Fruit fly (Drosophila melanogaster) whole organism, adult: ENCODE data around the gene CycG.

Experiments
- CG12768 ChIP-seq: fragments of 200-800 bp; sonication (Bioruptor generic); optimal IDR thresholded peaks from 2 replicates; lab custom pipeline; 2017; ENCODE audit warnings: missing biosample characterization, missing genetic modification characterization, mild to moderate bottlenecking, moderate library complexity, missing genetic modification reagents
- bab1 ChIP-seq: fragments of 200-800 bp; sonication (Bioruptor generic); optimal IDR thresholded peaks from 3 replicates; lab custom pipeline; 2019; ENCODE audit warnings: missing biosample characterization, mild to moderate bottlenecking, missing genetic modification characterization, moderate library complexity
- cic ChIP-seq: fragments of 200-800 bp; sonication (Bioruptor generic); optimal IDR thresholded peaks from 2 replicates; lab custom pipeline; 2017; ENCODE audit warnings: missing biosample characterization, mild to moderate bottlenecking, missing genetic modification characterization, moderate library complexity

dm6 chr3R:31577351-31577750 lies 35.1 kb downstream of the CycG start:
- TF ChIP-seq bab1: no peak
- TF ChIP-seq CG12768 (GFP tag; lab: Kevin White, UChicago): no peak
- no peak for TF ChIP-seq cic (GFP tag; lab: Kevin White, UChicago)
